Fruit fly (Drosophila melanogaster) whole organism, embryonic: ENCODE measurements around the gene Prosbeta6.
A peak's percentile ranks its signal among the peaks of the same experiment; 100 is the strongest.

Experiments
- B-H2 ChIP-seq: fragments of 200-800 bp; sonication (Bioruptor generic); optimal IDR thresholded peaks from 2 replicates; lab custom pipeline; 2018; ENCODE audit warnings: missing biosample characterization, mild to moderate bottlenecking, missing genetic modification characterization
- Bgb ChIP-seq: fragments of 200-800 bp; sonication (Bioruptor generic); IDR thresholded peaks from 2 replicates; pipeline ENCODE4 v1.3.6; 2022; ENCODE audit warnings: missing biosample characterization, missing genetic modification characterization; ENCODE audit not compliant: partially characterized antibody
- CG11504 ChIP-seq: fragments of 200-800 bp; sonication (Bioruptor generic); optimal IDR thresholded peaks from 3 replicates; lab custom pipeline; 2019; ENCODE audit warnings: missing biosample characterization, mild to moderate bottlenecking, missing genetic modification characterization, moderate library complexity
- CG12299 ChIP-seq: fragments of 200-800 bp; sonication (Bioruptor generic); optimal IDR thresholded peaks from 2 replicates; lab custom pipeline; 2018; ENCODE audit warnings: missing biosample characterization, mild to moderate bottlenecking, missing genetic modification characterization
- CG12391 ChIP-seq: fragments of 200-800 bp; sonication (Bioruptor generic); optimal IDR thresholded peaks from 3 replicates; lab custom pipeline; 2018; ENCODE audit warnings: missing biosample characterization, mild to moderate bottlenecking, missing genetic modification characterization, moderate library complexity
- CG13287 ChIP-seq: fragments of 200-800 bp; sonication (Bioruptor generic); IDR thresholded peaks from 2 replicates; pipeline ENCODE4 v1.3.6; 2022; ENCODE audit warnings: missing biosample characterization, missing genetic modification characterization; ENCODE audit not compliant: partially characterized antibody
- CG13894 ChIP-seq: fragments of 200-800 bp; sonication (Bioruptor generic); optimal IDR thresholded peaks from 3 replicates; lab custom pipeline; 2018; ENCODE audit warnings: missing biosample characterization, mild to moderate bottlenecking, missing genetic modification characterization, moderate library complexity
- CG15269 ChIP-seq: fragments of 200-800 bp; sonication (Bioruptor generic); optimal IDR thresholded peaks from 2 replicates; lab custom pipeline; 2018; ENCODE audit warnings: missing biosample characterization, mild to moderate bottlenecking, missing genetic modification characterization, moderate library complexity
- CG16813 ChIP-seq: fragments of 200-800 bp; sonication (Bioruptor generic); IDR thresholded peaks from 3 replicates; pipeline ENCODE4 v1.3.6; 2022; ENCODE audit warnings: missing biosample characterization, missing genetic modification characterization; ENCODE audit not compliant: partially characterized antibody
- CG16815 ChIP-seq: fragments of 200-800 bp; sonication (Bioruptor generic); optimal IDR thresholded peaks from 3 replicates; lab custom pipeline; 2017; ENCODE audit warnings: missing biosample characterization, mild to moderate bottlenecking, missing genetic modification characterization
- CG17359 ChIP-seq: fragments of 200-800 bp; sonication (Bioruptor generic); optimal IDR thresholded peaks from 3 replicates; lab custom pipeline; 2018; ENCODE audit warnings: missing biosample characterization, mild to moderate bottlenecking, missing genetic modification characterization, moderate library complexity
- CG17568 ChIP-seq: fragments of 200-800 bp; sonication (Bioruptor generic); optimal IDR thresholded peaks from 2 replicates; lab custom pipeline; 2018; ENCODE audit warnings: missing biosample characterization, mild to moderate bottlenecking, missing genetic modification characterization, moderate library complexity
- CG17829 ChIP-seq: fragments of 200-800 bp; optimal IDR thresholded peaks from 2 replicates; lab custom pipeline; 2019; ENCODE audit warnings: missing biosample characterization, mild to moderate bottlenecking, missing genetic modification characterization, moderate library complexity
- CG18011 ChIP-seq: fragments of 200-800 bp; sonication (Bioruptor generic); optimal IDR thresholded peaks from 2 replicates; lab custom pipeline; 2017; ENCODE audit warnings: missing biosample characterization, missing genetic modification characterization, mild to moderate bottlenecking, moderate library complexity, missing genotype
- CG2120 ChIP-seq: fragments of 200-800 bp; sonication (Bioruptor generic); optimal IDR thresholded peaks from 3 replicates; lab custom pipeline; 2016; ENCODE audit warnings: missing biosample characterization, missing genetic modification characterization
- CG3163 ChIP-seq: fragments of 200-800 bp; sonication (Bioruptor generic); optimal IDR thresholded peaks from 3 replicates; lab custom pipeline; 2016; ENCODE audit warnings: missing biosample characterization, missing genetic modification characterization
- CG4617 ChIP-seq: fragments of 200-800 bp; sonication (Bioruptor generic); optimal IDR thresholded peaks from 3 replicates; lab custom pipeline; 2016; ENCODE audit warnings: missing biosample characterization, missing genetic modification characterization, borderline replicate concordance
- CG6272 ChIP-seq: fragments of 200-800 bp; sonication (Bioruptor generic); IDR thresholded peaks from 2 replicates; pipeline ENCODE4 v1.3.6; 2022; ENCODE audit warnings: missing biosample characterization, missing genetic modification characterization
- CG6654 ChIP-seq: fragments of 200-800 bp; sonication (Bioruptor generic); optimal IDR thresholded peaks from 2 replicates; lab custom pipeline; 2017; ENCODE audit warnings: missing biosample characterization, mild to moderate bottlenecking, missing genetic modification characterization
- CG6683 ChIP-seq: fragments of 200-800 bp; sonication (Bioruptor generic); optimal IDR thresholded peaks from 2 replicates; lab custom pipeline; 2017; ENCODE audit warnings: missing biosample characterization, mild to moderate bottlenecking, missing genetic modification characterization, missing genetic modification reagents
- CG6765 ChIP-seq: fragments of 200-800 bp; sonication (Bioruptor generic); optimal IDR thresholded peaks from 3 replicates; lab custom pipeline; 2017; ENCODE audit warnings: missing biosample characterization, mild to moderate bottlenecking, missing genetic modification characterization
- CG7271 ChIP-seq: fragments of 200-800 bp; sonication (Bioruptor generic); optimal IDR thresholded peaks from 2 replicates; lab custom pipeline; 2018; ENCODE audit warnings: missing biosample characterization, mild to moderate bottlenecking, missing genetic modification characterization, moderate library complexity
- CG8924 ChIP-seq: fragments of 200-800 bp; optimal IDR thresholded peaks from 3 replicates; lab custom pipeline; 2019; ENCODE audit warnings: missing biosample characterization, mild to moderate bottlenecking, missing genetic modification characterization, moderate library complexity
- CG9932 ChIP-seq: fragments of 200-800 bp; sonication (Bioruptor generic); IDR thresholded peaks from 2 replicates; pipeline ENCODE4 v1.3.6; 2022; ENCODE audit warnings: missing biosample characterization, missing genetic modification characterization
- GATAe ChIP-seq: fragments of 200-800 bp; sonication (Bioruptor generic); conservative IDR thresholded peaks from 2 replicates; pipeline ENCODE4 v1.3.6; 2022; ENCODE audit warnings: missing biosample characterization, missing genetic modification characterization
- H15 ChIP-seq: fragments of 200-800 bp; sonication (Bioruptor generic); IDR thresholded peaks from 3 replicates; pipeline ENCODE4 v1.3.6; 2022; ENCODE audit warnings: missing biosample characterization, missing genetic modification characterization
- H2.0 ChIP-seq: fragments of 200-800 bp; sonication (Bioruptor generic); IDR thresholded peaks from 2 replicates; pipeline ENCODE4 v1.3.6; 2022; ENCODE audit warnings: missing biosample characterization, missing genetic modification characterization
- Hmr ChIP-seq: fragments of 200-800 bp; sonication (Bioruptor generic); optimal IDR thresholded peaks from 3 replicates; lab custom pipeline; 2017; ENCODE audit warnings: mild to moderate bottlenecking, missing biosample characterization, missing genetic modification reagents, missing genetic modification characterization
- NfI ChIP-seq: fragments of 200-800 bp; sonication (Bioruptor generic); optimal IDR thresholded peaks from 3 replicates; lab custom pipeline; 2018; ENCODE audit warnings: missing biosample characterization, mild to moderate bottlenecking, missing genetic modification characterization, moderate library complexity
- Ssrp ChIP-seq: fragments of 200-800 bp; sonication (Bioruptor generic); optimal IDR thresholded peaks from 2 replicates; lab custom pipeline; 2018; ENCODE audit warnings: missing biosample characterization, mild to moderate bottlenecking, missing genetic modification characterization, moderate library complexity
- cad ChIP-seq: fragments of >200 bp; optimal IDR thresholded peaks from 2 replicates; lab custom pipeline; 2017; ENCODE audit warnings: missing biosample characterization, missing genetic modification characterization
- cg ChIP-seq: fragments of 200-800 bp; sonication (Bioruptor generic); optimal IDR thresholded peaks from 3 replicates; lab custom pipeline; 2019; ENCODE audit warnings: missing biosample characterization, mild to moderate bottlenecking, missing genetic modification characterization, moderate library complexity
- crol ChIP-seq: fragments of 200-800 bp; sonication (Bioruptor generic); IDR thresholded peaks from 2 replicates; pipeline ENCODE4 v1.3.6; 2022; ENCODE audit warnings: missing biosample characterization, missing genetic modification characterization
- da ChIP-seq: fragments of 200-800 bp; sonication (Bioruptor generic); optimal IDR thresholded peaks from 2 replicates; lab custom pipeline; 2016; ENCODE audit warnings: missing biosample characterization, missing genetic modification characterization
- dati ChIP-seq: fragments of 200-800 bp; sonication (Bioruptor generic); IDR thresholded peaks from 2 replicates; pipeline ENCODE4 v1.3.6; 2022; ENCODE audit warnings: missing biosample characterization, missing genetic modification characterization
- dmrt99B ChIP-seq: fragments of 200-800 bp; sonication (Bioruptor generic); optimal IDR thresholded peaks from 2 replicates; lab custom pipeline; 2018; ENCODE audit warnings: missing biosample characterization, mild to moderate bottlenecking, missing genetic modification characterization, moderate library complexity
- gcm2 ChIP-seq: fragments of 200-800 bp; sonication (Bioruptor generic); optimal IDR thresholded peaks from 2 replicates; lab custom pipeline; 2016; ENCODE audit warnings: missing biosample characterization, missing genetic modification characterization
- grn ChIP-seq: fragments of 200-800 bp; sonication (Bioruptor generic); optimal IDR thresholded peaks from 3 replicates; lab custom pipeline; 2017; ENCODE audit warnings: missing biosample characterization, missing genetic modification characterization
- kah ChIP-seq: fragments of 200-800 bp; sonication (Bioruptor generic); optimal IDR thresholded peaks from 2 replicates; lab custom pipeline; 2018; ENCODE audit warnings: missing biosample characterization, mild to moderate bottlenecking, missing genetic modification characterization
- onecut ChIP-seq: fragments of 200-800 bp; sonication (Bioruptor generic); IDR thresholded peaks from 2 replicates; pipeline ENCODE4 v1.3.6; 2022; ENCODE audit warnings: missing biosample characterization, missing genetic modification characterization
- pan ChIP-seq, 4 experiments: fragments of >200 bp in 3 of 4; fragments of 200-800 bp in 1 of 4; sonication (Bioruptor generic) in 1 of 4; optimal IDR thresholded peaks in 3 of 4; IDR thresholded peaks in 1 of 4; 2 replicates each; pipeline versions ENCODE4 v1.3.6 to Lab custom; 2017 to 2022; ENCODE audit warnings: missing biosample characterization in 2 of 4, missing genetic modification characterization in 2 of 4, mixed read lengths in 1 of 4
- phol ChIP-seq: fragments of 200-800 bp; sonication (Bioruptor generic); optimal IDR thresholded peaks from 3 replicates; lab custom pipeline; 2018; ENCODE audit warnings: missing biosample characterization, mild to moderate bottlenecking, missing genetic modification characterization, moderate library complexity
- pnt ChIP-seq: fragments of 200-800 bp; sonication (Bioruptor generic); optimal IDR thresholded peaks from 3 replicates; lab custom pipeline; 2016; ENCODE audit warnings: missing biosample characterization, missing genetic modification characterization
- pzg ChIP-seq: fragments of 200-800 bp; sonication (Bioruptor generic); optimal IDR thresholded peaks from 3 replicates; lab custom pipeline; 2018; ENCODE audit warnings: missing biosample characterization, mild to moderate bottlenecking, missing genetic modification characterization, moderate library complexity
- sens ChIP-seq: fragments of 200-800 bp; sonication (Bioruptor generic); peaks from one replicate; lab custom pipeline; 2016; ENCODE audit warnings: missing biosample characterization, missing genetic modification characterization
- sr ChIP-seq: fragments of 200-800 bp; sonication (Bioruptor generic); IDR thresholded peaks from 3 replicates; pipeline ENCODE4 v1.3.6; 2022; ENCODE audit warnings: missing biosample characterization, missing genetic modification characterization
- tap ChIP-seq: fragments of 200-800 bp; optimal IDR thresholded peaks from 3 replicates; lab custom pipeline; 2019; ENCODE audit warnings: missing biosample characterization, mild to moderate bottlenecking, missing genetic modification characterization, moderate library complexity
- trem ChIP-seq: fragments of 200-800 bp; optimal IDR thresholded peaks from 3 replicates; lab custom pipeline; 2019; ENCODE audit warnings: missing biosample characterization, mild to moderate bottlenecking, missing genetic modification characterization, moderate library complexity
- ttk ChIP-seq: fragments of 200-800 bp; sonication (Bioruptor generic); IDR thresholded peaks from 2 replicates; pipeline ENCODE4 v2.1.2; 2022; ENCODE audit warnings: missing biosample characterization, missing genetic modification characterization
- tup ChIP-seq: fragments of 200-800 bp; sonication (Bioruptor generic); optimal IDR thresholded peaks from 2 replicates; lab custom pipeline; 2016; ENCODE audit warnings: missing biosample characterization, mild to moderate bottlenecking, missing genetic modification characterization, moderate library complexity
- vfl ChIP-seq: fragments of 200-800 bp; sonication (Bioruptor generic); optimal IDR thresholded peaks from 2 replicates; lab custom pipeline; 2016; ENCODE audit warnings: missing biosample characterization, missing genetic modification characterization

Prosbeta6 gene

DNA sequence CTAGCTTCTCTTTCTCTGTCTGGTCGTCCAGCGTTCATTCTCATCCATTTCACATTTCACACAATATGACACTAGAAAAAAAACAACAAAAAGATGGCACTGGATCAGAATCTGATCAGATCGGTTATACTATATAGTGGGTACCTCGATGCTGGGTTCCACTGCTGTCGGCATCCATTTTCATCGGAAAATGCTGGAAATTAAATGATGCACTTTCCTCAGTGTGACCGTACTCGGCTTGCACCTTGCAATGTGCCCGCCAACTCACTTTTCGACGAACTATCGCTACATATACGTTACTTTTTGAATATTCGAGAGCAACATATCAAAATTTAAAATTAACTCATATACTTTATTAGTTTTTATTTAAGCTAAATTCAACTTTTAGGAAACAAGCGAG lies 19.4 kb downstream of the Prosbeta6 start, which contains the start of gene tra (continued):
- no peak for TF ChIP-seq CG18011
- no peak for TF ChIP-seq CG8924
- TF ChIP-seq vfl (GFP tag; lab: Kevin White, UChicago) = no peak
- TF ChIP-seq pzg (GFP tag; lab: Kevin White, UChicago) = peak; percentile 58
- no peak for TF ChIP-seq CG6654
- no peak for TF ChIP-seq da
- TF ChIP-seq dati (GFP tag; lab: Robert Waterston, UW) = no peak
- TF ChIP-seq kah = no peak
- peak; percentile 73 for TF ChIP-seq phol (tag; lab: Kevin White, UChicago)
- no peak for TF ChIP-seq crol (GFP tag; lab: Robert Waterston, UW)
- no peak for TF ChIP-seq NfI
- no peak for TF ChIP-seq gcm2 (GFP tag; lab: Kevin White, UChicago)
- no peak for TF ChIP-seq CG7271
- TF ChIP-seq CG13894 (tag; lab: Kevin White, UChicago) = no peak
- peak; percentile 26 for TF ChIP-seq CG17829 (tag; lab: Kevin White, UChicago)
- no peak for TF ChIP-seq sr (GFP tag; lab: Robert Waterston, UW)
- TF ChIP-seq CG16815 (GFP tag; lab: Kevin White, UChicago) = no peak
- no peak for TF ChIP-seq GATAe (GFP tag; lab: Robert Waterston, UW)
- TF ChIP-seq cad (GFP tag; lab: Kevin White, UChicago) = no peak
- no peak for TF ChIP-seq tup
- TF ChIP-seq H2.0 (GFP tag; lab: Robert Waterston, UW) = no peak
- no peak for TF ChIP-seq onecut
- TF ChIP-seq B-H2 = no peak
- TF ChIP-seq CG9932 = no peak
- no peak for TF ChIP-seq CG17568 (GFP tag; lab: Kevin White, UChicago)
- TF ChIP-seq CG2120 (GFP tag; lab: Kevin White, UChicago) = no peak
- no peak for TF ChIP-seq CG12391 (tag; lab: Kevin White, UChicago)
- TF ChIP-seq CG6683 (GFP tag; lab: Kevin White, UChicago) = no peak
- TF ChIP-seq Hmr (GFP tag; lab: Kevin White, UChicago) = no peak
- peak; percentile 72 for TF ChIP-seq sens (GFP tag; lab: Kevin White, UChicago)
- peak; percentile 74 for TF ChIP-seq CG13287
- TF ChIP-seq CG15269 = no peak
- no peak for TF ChIP-seq pnt
- peak; percentile 61 for TF ChIP-seq CG16813 (GFP tag; lab: Robert Waterston, UW)
- no peak for TF ChIP-seq tap (tag; lab: Kevin White, UChicago)
- TF ChIP-seq trem (tag; lab: Kevin White, UChicago) = peak; percentile 65
- TF ChIP-seq cg (GFP tag; lab: Kevin White, UChicago) = no peak
- TF ChIP-seq dmrt99B = no peak
- TF ChIP-seq CG4617 (GFP tag; lab: Kevin White, UChicago) = peak; percentile 75
- no peak for TF ChIP-seq pan (optimal IDR thresholded peaks at IDR 0.05; lab: Kevin White, UChicago)
- TF ChIP-seq pan (GFP tag; optimal IDR thresholded peaks at IDR 0.05 in 1 of 2, IDR thresholded peaks at IDR 0.05 in 1 of 2) = no peak
- no peak for TF ChIP-seq Ssrp (tag; lab: Kevin White, UChicago)
- no peak for TF ChIP-seq CG17359 (tag; lab: Kevin White, UChicago)
- TF ChIP-seq H15 = no peak
- no peak for TF ChIP-seq CG12299 (tag; lab: Kevin White, UChicago)
- TF ChIP-seq CG11504 (tag; lab: Kevin White, UChicago) = no peak
- no peak for TF ChIP-seq CG6765
- TF ChIP-seq ttk (GFP tag; lab: Robert Waterston, UW) = no peak
- TF ChIP-seq grn (GFP tag; lab: Kevin White, UChicago) = no peak
- TF ChIP-seq CG6272 (GFP tag; lab: Robert Waterston, UW) = no peak
- TF ChIP-seq CG3163 (GFP tag; lab: Kevin White, UChicago) = no peak
- TF ChIP-seq Bgb (GFP tag; lab: Robert Waterston, UW) = peak; percentile 57
